Fruit fly (Drosophila melanogaster) whole organism, embryonic: ENCODE data around the gene CG10651.

ENCODE experiments used
- Atf3 ChIP-seq: fragments of 200-800 bp; sonication (Bioruptor generic); optimal IDR thresholded peaks from 3 replicates; lab custom pipeline; 2016; ENCODE audit warnings: missing biosample characterization, missing genetic modification characterization
- B-H2 ChIP-seq: fragments of 200-800 bp; sonication (Bioruptor generic); optimal IDR thresholded peaks from 2 replicates; lab custom pipeline; 2018; ENCODE audit warnings: missing biosample characterization, mild to moderate bottlenecking, missing genetic modification characterization
- CG11695 ChIP-seq: fragments of 200-800 bp; sonication (Bioruptor generic); IDR thresholded peaks from 3 replicates; pipeline ENCODE4 v1.3.6; 2022; ENCODE audit warnings: missing biosample characterization, missing genetic modification characterization
- CG12155 ChIP-seq: fragments of 200-800 bp; sonication (Bioruptor generic); optimal IDR thresholded peaks from 3 replicates; lab custom pipeline; 2016; ENCODE audit warnings: missing biosample characterization, missing genetic modification characterization
- CG14050 ChIP-seq: fragments of 200-800 bp; sonication (Bioruptor generic); IDR thresholded peaks from 3 replicates; pipeline ENCODE4 v1.3.6; 2022; ENCODE audit warnings: missing biosample characterization, missing genetic modification characterization
- CG14441 ChIP-seq: fragments of 200-800 bp; sonication (Bioruptor generic); IDR thresholded peaks from 2 replicates; pipeline ENCODE4 v1.3.6; 2022; ENCODE audit warnings: missing biosample characterization, missing genetic modification characterization
- CG17385 ChIP-seq: fragments of 200-800 bp; sonication (Bioruptor generic); optimal IDR thresholded peaks from 3 replicates; lab custom pipeline; 2018; ENCODE audit warnings: missing biosample characterization, mild to moderate bottlenecking, missing genetic modification characterization
- CG17912 ChIP-seq: fragments of 200-800 bp; sonication (Bioruptor generic); optimal IDR thresholded peaks from 2 replicates; lab custom pipeline; 2018; ENCODE audit warnings: missing biosample characterization, mild to moderate bottlenecking, missing genetic modification characterization
- CG33213 ChIP-seq: fragments of 200-800 bp; sonication (Bioruptor generic); optimal IDR thresholded peaks from 3 replicates; lab custom pipeline; 2016; ENCODE audit warnings: missing biosample characterization, missing genetic modification characterization
- CG34224 ChIP-seq: fragments of 200-800 bp; sonication (Bioruptor generic); IDR thresholded peaks from 3 replicates; pipeline ENCODE4 v1.3.6; 2022; ENCODE audit warnings: missing biosample characterization, missing genetic modification characterization; ENCODE audit not compliant: partially characterized antibody
- CG4328 ChIP-seq: fragments of 200-800 bp; sonication (Bioruptor generic); optimal IDR thresholded peaks from 3 replicates; lab custom pipeline; 2017; ENCODE audit warnings: missing biosample characterization, missing genetic modification reagents, missing genetic modification characterization
- CG5180 ChIP-seq: fragments of 200-800 bp; sonication (Bioruptor generic); optimal IDR thresholded peaks from 3 replicates; lab custom pipeline; 2017; ENCODE audit warnings: missing biosample characterization, missing genetic modification characterization, mild to moderate bottlenecking, moderate library complexity, missing genetic modification reagents
- CG6765 ChIP-seq: fragments of 200-800 bp; sonication (Bioruptor generic); optimal IDR thresholded peaks from 3 replicates; lab custom pipeline; 2017; ENCODE audit warnings: missing biosample characterization, mild to moderate bottlenecking, missing genetic modification characterization
- CG7556 ChIP-seq: fragments of 200-800 bp; sonication (Bioruptor generic); optimal IDR thresholded peaks from 2 replicates; lab custom pipeline; 2017; ENCODE audit warnings: missing biosample characterization, mild to moderate bottlenecking, missing genetic modification characterization
- CG8924 ChIP-seq: fragments of 200-800 bp; optimal IDR thresholded peaks from 3 replicates; lab custom pipeline; 2019; ENCODE audit warnings: missing biosample characterization, mild to moderate bottlenecking, missing genetic modification characterization, moderate library complexity
- Camta ChIP-seq: fragments of 200-800 bp; sonication (Bioruptor generic); optimal IDR thresholded peaks from 2 replicates; lab custom pipeline; 2016; ENCODE audit warnings: missing biosample characterization, missing genetic modification characterization
- Chrac-16 ChIP-seq: fragments of 200-800 bp; sonication (Bioruptor generic); optimal IDR thresholded peaks from 3 replicates; lab custom pipeline; 2016; ENCODE audit warnings: missing biosample characterization, missing genetic modification characterization
- Dad ChIP-seq: fragments of 200-800 bp; sonication (Bioruptor generic); optimal IDR thresholded peaks from 3 replicates; lab custom pipeline; 2016; ENCODE audit warnings: missing biosample characterization, missing genetic modification characterization
- Dip3 ChIP-seq: fragments of 200-800 bp; sonication (Bioruptor generic); optimal IDR thresholded peaks from 3 replicates; lab custom pipeline; 2016; ENCODE audit warnings: missing biosample characterization, missing genetic modification characterization
- Doc2 ChIP-seq: fragments of 200-800 bp; sonication (Bioruptor generic); IDR thresholded peaks from 2 replicates; pipeline ENCODE4 v1.3.6; 2022; ENCODE audit warnings: missing biosample characterization, missing genetic modification characterization
- Doc3 ChIP-seq: fragments of 200-800 bp; sonication (Bioruptor generic); IDR thresholded peaks from 3 replicates; pipeline ENCODE4 v1.3.6; 2022; ENCODE audit warnings: missing biosample characterization, missing genetic modification characterization; ENCODE audit not compliant: partially characterized antibody
- E2f1 ChIP-seq: fragments of 200-800 bp; sonication (Bioruptor generic); IDR thresholded peaks from 2 replicates; pipeline ENCODE4 v1.3.6; 2022; ENCODE audit warnings: missing biosample characterization, missing genetic modification characterization
- Gsc ChIP-seq: fragments of 200-800 bp; sonication (Bioruptor generic); IDR thresholded peaks from 2 replicates; pipeline ENCODE4 v1.3.6; 2022; ENCODE audit warnings: missing biosample characterization, missing genetic modification characterization
- H2.0 ChIP-seq: fragments of 200-800 bp; sonication (Bioruptor generic); IDR thresholded peaks from 2 replicates; pipeline ENCODE4 v1.3.6; 2022; ENCODE audit warnings: missing biosample characterization, missing genetic modification characterization
- HHEX ChIP-seq: fragments of 200-800 bp; sonication (Bioruptor generic); optimal IDR thresholded peaks from 3 replicates; lab custom pipeline; 2017; ENCODE audit warnings: missing biosample characterization, mild to moderate bottlenecking, missing genetic modification characterization, missing genetic modification reagents
- Hmr ChIP-seq: fragments of 200-800 bp; sonication (Bioruptor generic); optimal IDR thresholded peaks from 3 replicates; lab custom pipeline; 2017; ENCODE audit warnings: mild to moderate bottlenecking, missing biosample characterization, missing genetic modification reagents, missing genetic modification characterization
- Lpt ChIP-seq: fragments of >200 bp; optimal IDR thresholded peaks from 2 replicates; lab custom pipeline; 2018; ENCODE audit warnings: missing biosample characterization, missing genetic modification characterization
- Pdp1 ChIP-seq, 2 experiments: fragments of 200-800 bp; sonication (Bioruptor generic); optimal IDR thresholded peaks; 3 replicates each; lab custom pipeline; 2016; ENCODE audit warnings: missing biosample characterization in 2 of 2, missing genetic modification characterization in 2 of 2, mild to moderate bottlenecking in 1 of 2, moderate library complexity in 1 of 2
- Taf1 ChIP-seq: fragments of 200-800 bp; sonication (Bioruptor generic); IDR thresholded peaks from 2 replicates; pipeline ENCODE4 v1.3.6; 2022; ENCODE audit warnings: missing biosample characterization, missing genetic modification characterization
- abd-A ChIP-seq: fragments of 200-800 bp; sonication (Bioruptor generic); optimal IDR thresholded peaks from 3 replicates; lab custom pipeline; 2019; ENCODE audit warnings: missing biosample characterization, mild to moderate bottlenecking, missing genetic modification characterization, moderate library complexity
- ash1 ChIP-seq: fragments of 200-800 bp; sonication (Bioruptor generic); optimal IDR thresholded peaks from 2 replicates; lab custom pipeline; 2018; ENCODE audit warnings: missing biosample characterization, mild to moderate bottlenecking, missing genetic modification characterization
- ato ChIP-seq: fragments of 200-800 bp; sonication (Bioruptor generic); IDR thresholded peaks from 2 replicates; pipeline ENCODE4 v1.3.6; 2022; ENCODE audit warnings: missing biosample characterization, missing genetic modification characterization; ENCODE audit not compliant: partially characterized antibody
- bbx ChIP-seq: fragments of 200-800 bp; sonication (Bioruptor generic); IDR thresholded peaks from 2 replicates; pipeline ENCODE4 v1.3.6; 2022; ENCODE audit warnings: missing biosample characterization, missing genetic modification characterization; ENCODE audit not compliant: partially characterized antibody
- btn ChIP-seq: fragments of 200-800 bp; sonication (Bioruptor generic); optimal IDR thresholded peaks from 2 replicates; lab custom pipeline; 2016; ENCODE audit warnings: missing biosample characterization, missing genetic modification characterization
- chif ChIP-seq, 2 experiments: fragments of 200-800 bp; sonication (Bioruptor generic); optimal IDR thresholded peaks; 3 replicates each; lab custom pipeline; 2016; ENCODE audit warnings: missing biosample characterization in 2 of 2, missing genetic modification characterization in 2 of 2
- da ChIP-seq: fragments of 200-800 bp; sonication (Bioruptor generic); optimal IDR thresholded peaks from 2 replicates; lab custom pipeline; 2016; ENCODE audit warnings: missing biosample characterization, missing genetic modification characterization
- dan ChIP-seq: fragments of 200-800 bp; sonication (Bioruptor generic); IDR thresholded peaks from 2 replicates; pipeline ENCODE4 v1.3.6; 2022; ENCODE audit warnings: missing biosample characterization, missing genetic modification characterization
- dysf ChIP-seq: fragments of 200-800 bp; sonication (Bioruptor generic); IDR thresholded peaks from 3 replicates; pipeline ENCODE4 v1.3.6; 2022; ENCODE audit warnings: missing biosample characterization, missing genetic modification characterization
- esg ChIP-seq: fragments of 200-800 bp; sonication (Bioruptor generic); conservative IDR thresholded peaks from 2 replicates; pipeline ENCODE4 v1.3.6; 2022; ENCODE audit warnings: missing biosample characterization, missing genetic modification characterization
- gsb ChIP-seq: fragments of 200-800 bp; sonication (Bioruptor generic); IDR thresholded peaks from 2 replicates; pipeline ENCODE4 v1.3.6; 2022; ENCODE audit warnings: missing biosample characterization, missing genetic modification characterization
- her ChIP-seq: fragments of 200-800 bp; sonication (Bioruptor generic); optimal IDR thresholded peaks from 2 replicates; lab custom pipeline; 2016; ENCODE audit warnings: missing biosample characterization, missing genetic modification characterization
- oc ChIP-seq: fragments of 200-800 bp; sonication (Bioruptor generic); optimal IDR thresholded peaks from 2 replicates; lab custom pipeline; 2018; ENCODE audit warnings: missing biosample characterization, mild to moderate bottlenecking, missing genetic modification characterization, moderate library complexity
- onecut ChIP-seq: fragments of 200-800 bp; sonication (Bioruptor generic); IDR thresholded peaks from 2 replicates; pipeline ENCODE4 v1.3.6; 2022; ENCODE audit warnings: missing biosample characterization, missing genetic modification characterization
- p53 ChIP-seq: fragments of 200-800 bp; sonication (Bioruptor generic); optimal IDR thresholded peaks from 2 replicates; lab custom pipeline; 2016; ENCODE audit warnings: missing biosample characterization, missing genetic modification characterization
- pnt ChIP-seq: fragments of 200-800 bp; sonication (Bioruptor generic); optimal IDR thresholded peaks from 3 replicates; lab custom pipeline; 2016; ENCODE audit warnings: missing biosample characterization, missing genetic modification characterization
- pros ChIP-seq: fragments of 200-800 bp; sonication (Bioruptor generic); optimal IDR thresholded peaks from 3 replicates; lab custom pipeline; 2019; ENCODE audit warnings: missing biosample characterization, mild to moderate bottlenecking, missing genetic modification characterization, moderate library complexity
- sqz ChIP-seq: fragments of 200-800 bp; sonication (Bioruptor generic); optimal IDR thresholded peaks from 3 replicates; lab custom pipeline; 2018; ENCODE audit warnings: missing biosample characterization, mild to moderate bottlenecking, missing genetic modification characterization
- ssp ChIP-seq: fragments of 200-800 bp; sonication (Bioruptor generic); IDR thresholded peaks from 2 replicates; pipeline ENCODE4 v1.3.6; 2022; ENCODE audit warnings: missing biosample characterization, missing genetic modification characterization
- unc-4 ChIP-seq: fragments of 200-800 bp; sonication (Bioruptor generic); IDR thresholded peaks from 2 replicates; pipeline ENCODE4 v1.3.6; 2022; ENCODE audit warnings: missing biosample characterization, missing genetic modification characterization; ENCODE audit not compliant: partially characterized antibody
- zfh1 ChIP-seq: fragments of 200-800 bp; sonication (Bioruptor generic); IDR thresholded peaks from 3 replicates; pipeline ENCODE4 v1.3.6; 2022; ENCODE audit warnings: missing biosample characterization, missing genetic modification characterization

Gene CG10651

DNA sequence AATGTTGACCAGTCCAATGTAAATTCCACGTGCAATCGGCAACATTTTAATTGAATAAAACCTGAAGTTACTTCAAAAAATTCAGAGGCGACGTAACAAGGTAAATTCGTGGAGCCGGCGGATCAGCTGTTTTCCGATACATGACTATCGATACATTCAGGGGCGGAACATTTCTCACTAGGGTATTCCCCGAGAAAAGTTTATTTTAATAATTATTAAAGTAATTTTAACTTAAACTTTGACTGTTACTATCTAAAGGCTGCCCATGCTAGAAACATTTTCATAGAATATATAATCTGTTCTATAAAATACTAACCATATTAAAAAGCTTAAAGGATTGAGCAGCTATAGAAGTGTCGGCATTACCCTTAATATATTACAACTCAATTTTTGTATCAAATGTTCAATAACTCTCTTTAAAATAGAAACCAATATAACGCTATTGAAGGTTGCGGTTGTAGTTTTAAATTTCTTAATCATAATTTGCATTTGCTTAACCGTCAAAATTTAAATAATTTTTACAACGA, 37.6 kb downstream of the CG10651 start, which contains the start of the genes mRpS18B and Kua (continued):
- no peak for TF ChIP-seq CG17912 (GFP tag; lab: Kevin White, UChicago)
- TF ChIP-seq unc-4 (GFP tag; lab: Robert Waterston, UW), result peak; percentile 58
- no peak for TF ChIP-seq Dad (GFP tag; lab: Kevin White, UChicago)
- no peak for TF ChIP-seq chif (GFP tag; optimal IDR thresholded peaks at IDR 0.05; lab: Kevin White, UChicago)
- TF ChIP-seq CG6765 (GFP tag; lab: Kevin White, UChicago), result no peak
- TF ChIP-seq CG7556 (GFP tag; lab: Kevin White, UChicago), result peak; percentile 38
- no peak for TF ChIP-seq onecut (GFP tag; lab: Robert Waterston, UW)
- peak; percentile 14 to 87 for TF ChIP-seq Pdp1 (GFP tag; optimal IDR thresholded peaks at IDR 0.05; lab: Kevin White, UChicago)
- no peak for TF ChIP-seq Gsc
- TF ChIP-seq CG14441 (GFP tag; lab: Robert Waterston, UW), result peak; percentile 57; the same call in 1 of the 2 replicates
- TF ChIP-seq CG4328 (GFP tag; lab: Kevin White, UChicago), result no peak
- TF ChIP-seq bbx, result peak; percentile 60; the same call in 1 of the 2 replicates
- TF ChIP-seq Atf3 (GFP tag; lab: Kevin White, UChicago), result no peak
- TF ChIP-seq Chrac-16 (GFP tag; lab: Kevin White, UChicago), result peak; percentile 40
- no peak for TF ChIP-seq pros (GFP tag; lab: Kevin White, UChicago)
- peak; percentile 68 for TF ChIP-seq B-H2 (GFP tag; lab: Kevin White, UChicago)
- peak; percentile 57; the same call in 2 of the 3 replicates for TF ChIP-seq dysf
- no peak for TF ChIP-seq da (GFP tag; lab: Kevin White, UChicago)
- peak; percentile 43 for TF ChIP-seq Hmr
- no peak for TF ChIP-seq Dip3 (GFP tag; lab: Kevin White, UChicago)
- TF ChIP-seq pnt (GFP tag; lab: Kevin White, UChicago), result no peak
- TF ChIP-seq E2f1 (GFP tag; lab: Robert Waterston, UW), result no peak; the same call in 1 of the 2 replicates
- TF ChIP-seq CG14050 (GFP tag; lab: Robert Waterston, UW), result no peak
- TF ChIP-seq ash1 (GFP tag; lab: Kevin White, UChicago), result no peak
- TF ChIP-seq Lpt (GFP tag; lab: Kevin White, UChicago), result no peak
- peak; percentile 28 for TF ChIP-seq oc (tag; lab: Kevin White, UChicago)
- no peak for TF ChIP-seq p53
- TF ChIP-seq CG12155 (GFP tag; lab: Kevin White, UChicago), result peak; percentile 31
- 0 out of 3 replicates have a peak, but pooled peaks have one; percentile 11 for TF ChIP-seq CG11695 (GFP tag; lab: Robert Waterston, UW)
- TF ChIP-seq CG33213, result peak; percentile 13
- peak; percentile 46; the same call in 2 of the 3 replicates for TF ChIP-seq Doc3 (GFP tag; lab: Robert Waterston, UW)
- TF ChIP-seq btn (GFP tag; lab: Kevin White, UChicago), result no peak
- peak; percentile 35 for TF ChIP-seq HHEX
- TF ChIP-seq ato (GFP tag; lab: Robert Waterston, UW), result peak; percentile 34
- no peak for TF ChIP-seq gsb (GFP tag; lab: Robert Waterston, UW)
- peak; percentile 71; the same call in 1 of the 3 replicates for TF ChIP-seq zfh1
- peak; percentile 46; the same call in 1 of the 2 replicates for TF ChIP-seq H2.0
- TF ChIP-seq Taf1, result no peak
- TF ChIP-seq CG17385, result peak; percentile 38
- peak; percentile 53 for TF ChIP-seq CG8924 (tag; lab: Kevin White, UChicago)
- peak; percentile 60 for TF ChIP-seq ssp (GFP tag; lab: Robert Waterston, UW)
- TF ChIP-seq abd-A (tag; lab: Kevin White, UChicago), result no peak
- TF ChIP-seq esg (GFP tag; lab: Robert Waterston, UW), result 0 out of 2 replicates have a peak, but pooled peaks have one; percentile 15
- TF ChIP-seq sqz (GFP tag; lab: Kevin White, UChicago), result no peak
- no peak for TF ChIP-seq Doc2
- TF ChIP-seq Camta (GFP tag; lab: Kevin White, UChicago), result peak; percentile 13
- TF ChIP-seq CG34224 (GFP tag; lab: Robert Waterston, UW), result peak; percentile 64
- no peak for TF ChIP-seq CG5180 (GFP tag; lab: Kevin White, UChicago)
- TF ChIP-seq dan, result no peak
- TF ChIP-seq her, result no peak
